Fruit fly (Drosophila melanogaster) whole organism, adult: ENCODE results near the gene Ir94a.

Experiments
- CG11617 ChIP-seq: fragments of 200-800 bp; sonication (Bioruptor generic); optimal IDR thresholded peaks from 2 replicates; lab custom pipeline; 2017; ENCODE audit warnings: mild to moderate bottlenecking, missing biosample characterization, missing genetic modification reagents, missing genetic modification characterization
- CG12768 ChIP-seq: fragments of 200-800 bp; sonication (Bioruptor generic); optimal IDR thresholded peaks from 2 replicates; lab custom pipeline; 2017; ENCODE audit warnings: missing biosample characterization, missing genetic modification characterization, mild to moderate bottlenecking, moderate library complexity, missing genetic modification reagents
- CG14711 ChIP-seq: fragments of 200-800 bp; sonication (Bioruptor generic); optimal IDR thresholded peaks from 2 replicates; lab custom pipeline; 2018; ENCODE audit warnings: missing biosample characterization, mild to moderate bottlenecking, missing genetic modification characterization, moderate library complexity
- CG1620 ChIP-seq: fragments of 200-800 bp; sonication (Bioruptor generic); optimal IDR thresholded peaks from 2 replicates; lab custom pipeline; 2016; ENCODE audit warnings: missing biosample characterization, missing genetic modification characterization
- CG33017 ChIP-seq: fragments of 200-800 bp; sonication (Bioruptor generic); optimal IDR thresholded peaks from 2 replicates; lab custom pipeline; 2018; ENCODE audit warnings: missing biosample characterization, mild to moderate bottlenecking, missing genetic modification characterization, moderate library complexity
- CG5204 ChIP-seq: fragments of 200-800 bp; sonication (Bioruptor generic); optimal IDR thresholded peaks from 2 replicates; lab custom pipeline; 2016; ENCODE audit warnings: missing biosample characterization, missing genetic modification characterization
- CG7045 ChIP-seq: fragments of 200-800 bp; sonication (Bioruptor generic); optimal IDR thresholded peaks from 2 replicates; lab custom pipeline; 2017; ENCODE audit warnings: missing biosample characterization, mild to moderate bottlenecking, missing genetic modification characterization
- CG7101 ChIP-seq: fragments of 200-800 bp; sonication (Bioruptor generic); optimal IDR thresholded peaks from 2 replicates; lab custom pipeline; 2018; ENCODE audit warnings: missing biosample characterization, mild to moderate bottlenecking, missing genetic modification characterization, moderate library complexity
- Clk ChIP-seq: fragments of 200-800 bp; sonication (Bioruptor generic); optimal IDR thresholded peaks from 2 replicates; lab custom pipeline; 2017; ENCODE audit warnings: missing biosample characterization, missing genetic modification characterization
- Crg-1 ChIP-seq: fragments of 200-800 bp; sonication (Bioruptor generic); optimal IDR thresholded peaks from 2 replicates; lab custom pipeline; 2016; ENCODE audit warnings: missing biosample characterization, missing genetic modification characterization
- Hr96 ChIP-seq: fragments of 200-800 bp; sonication (Bioruptor generic); optimal IDR thresholded peaks from 2 replicates; lab custom pipeline; 2016; ENCODE audit warnings: missing biosample characterization, missing genetic modification characterization
- Mnt ChIP-seq: fragments of 200-800 bp; sonication (Bioruptor generic); optimal IDR thresholded peaks from 2 replicates; lab custom pipeline; 2016; ENCODE audit warnings: missing biosample characterization, mild to moderate bottlenecking, missing genetic modification characterization
- bab1 ChIP-seq: fragments of 200-800 bp; sonication (Bioruptor generic); optimal IDR thresholded peaks from 3 replicates; lab custom pipeline; 2019; ENCODE audit warnings: missing biosample characterization, mild to moderate bottlenecking, missing genetic modification characterization, moderate library complexity
- cic ChIP-seq: fragments of 200-800 bp; sonication (Bioruptor generic); optimal IDR thresholded peaks from 2 replicates; lab custom pipeline; 2017; ENCODE audit warnings: missing biosample characterization, mild to moderate bottlenecking, missing genetic modification characterization, moderate library complexity
- cnc ChIP-seq, 2 experiments: fragments of >200 bp; optimal IDR thresholded peaks; 2 replicates each; lab custom pipeline; 2017
- kay ChIP-seq: fragments of 200-800 bp; sonication (Bioruptor generic); peaks from one replicate; lab custom pipeline; 2016; ENCODE audit warnings: missing biosample characterization, missing genetic modification characterization, borderline replicate concordance
- ovo ChIP-seq: fragments of 200-800 bp; sonication (Bioruptor generic); optimal IDR thresholded peaks from 2 replicates; lab custom pipeline; 2016; ENCODE audit warnings: missing biosample characterization, missing genetic modification characterization
- pad ChIP-seq: fragments of 200-800 bp; sonication (Bioruptor generic); optimal IDR thresholded peaks from 3 replicates; lab custom pipeline; 2017; ENCODE audit warnings: missing biosample characterization, missing genetic modification characterization, mild to moderate bottlenecking, moderate library complexity, missing genetic modification reagents
- tj ChIP-seq: fragments of 200-800 bp; sonication (Bioruptor generic); optimal IDR thresholded peaks from 3 replicates; lab custom pipeline; 2017; ENCODE audit warnings: missing biosample characterization, mild to moderate bottlenecking, missing genetic modification characterization, moderate library complexity
- toe ChIP-seq: fragments of 200-800 bp; sonication (Bioruptor generic); optimal IDR thresholded peaks from 2 replicates; lab custom pipeline; 2016; ENCODE audit warnings: missing biosample characterization, missing genetic modification characterization

The Ir94a gene

DNA sequence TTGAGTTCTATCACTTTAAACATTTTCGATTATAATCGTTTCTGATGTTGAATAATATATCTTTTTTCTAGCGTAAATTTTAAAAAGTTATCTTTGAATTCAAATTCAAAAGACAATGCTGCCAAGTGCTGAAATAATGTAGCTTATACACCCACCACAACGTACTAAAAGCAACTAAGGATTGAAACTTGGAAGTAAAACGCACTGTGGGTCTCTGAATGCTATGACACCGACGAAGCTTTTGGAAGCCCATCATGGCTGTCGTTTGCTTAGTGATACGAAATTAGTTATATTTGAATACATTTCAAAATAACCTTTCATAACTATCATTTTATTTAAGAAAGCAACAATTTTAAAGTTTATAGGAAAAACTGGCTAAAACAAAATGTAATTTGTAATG lies 19.3 kb upstream of the Ir94a start:
- TF ChIP-seq bab1, result peak; percentile 16
- no peak for TF ChIP-seq tj (GFP tag; lab: Kevin White, UChicago)
- no peak for TF ChIP-seq pad (GFP tag; lab: Kevin White, UChicago)

DNA sequence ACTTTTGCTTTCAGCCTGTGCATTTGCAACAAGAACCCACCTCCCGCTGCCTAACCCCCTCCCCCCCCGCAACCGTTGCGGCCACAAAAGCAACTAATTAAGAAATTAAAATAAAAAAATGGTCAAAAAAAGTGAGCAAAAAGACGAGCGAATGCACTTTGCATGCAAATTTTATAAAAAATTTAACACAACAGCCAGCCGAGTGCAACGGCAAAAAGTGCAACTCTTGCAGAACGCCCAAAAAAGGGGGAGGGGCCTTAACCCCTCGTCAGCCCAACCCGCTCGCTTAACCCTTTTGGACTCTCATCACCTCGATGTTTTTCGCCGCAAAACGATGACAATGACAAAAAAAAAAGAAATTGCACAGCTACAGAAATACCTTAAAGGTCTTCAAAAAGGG lies 16.3 kb upstream of the Ir94a start:
- peak; percentile 69 for TF ChIP-seq tj (GFP tag; lab: Kevin White, UChicago)
- TF ChIP-seq ovo (GFP tag; lab: Kevin White, UChicago), result no peak

DNA sequence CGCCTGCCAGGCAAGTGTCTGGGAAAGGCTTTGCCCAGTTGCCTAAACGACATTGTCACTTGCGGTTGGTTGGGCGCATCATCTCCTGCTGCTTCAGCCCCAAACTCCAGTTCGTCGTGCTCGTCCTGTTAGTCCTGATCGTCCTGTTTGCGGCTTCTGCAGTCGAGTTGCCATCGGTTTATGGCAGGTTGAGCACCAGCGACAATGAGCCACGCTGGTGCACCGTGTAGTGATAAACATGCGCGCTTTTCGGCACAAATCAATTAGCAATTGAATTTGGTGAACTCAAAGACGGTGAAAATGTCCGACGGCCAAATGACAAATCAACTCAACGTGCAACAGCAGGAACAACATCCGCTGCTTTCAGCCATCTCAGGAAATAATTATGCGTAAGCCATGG lies 10.1 kb upstream of the Ir94a start, which contains the start of gene CG13407:
TSS of gene CG13407 (plus strand) at position 301 of the 400 bp plus-strand sequence.
- TF ChIP-seq CG11617 (no peak), CG7045 (GFP tag; lab: Kevin White, UChicago) (no peak), kay (GFP tag; lab: Kevin White, UChicago) (no peak), tj (GFP tag; lab: Kevin White, UChicago) (no peak), toe (GFP tag; lab: Kevin White, UChicago) (no peak), Crg-1 (GFP tag; lab: Kevin White, UChicago) (no peak), CG33017 (tag; lab: Kevin White, UChicago) (no peak), CG5204 (GFP tag; lab: Kevin White, UChicago) (no peak), cnc (optimal IDR thresholded peaks at IDR 0.05; lab: Kevin White, UChicago) (no peak), bab1 (no peak)

DNA sequence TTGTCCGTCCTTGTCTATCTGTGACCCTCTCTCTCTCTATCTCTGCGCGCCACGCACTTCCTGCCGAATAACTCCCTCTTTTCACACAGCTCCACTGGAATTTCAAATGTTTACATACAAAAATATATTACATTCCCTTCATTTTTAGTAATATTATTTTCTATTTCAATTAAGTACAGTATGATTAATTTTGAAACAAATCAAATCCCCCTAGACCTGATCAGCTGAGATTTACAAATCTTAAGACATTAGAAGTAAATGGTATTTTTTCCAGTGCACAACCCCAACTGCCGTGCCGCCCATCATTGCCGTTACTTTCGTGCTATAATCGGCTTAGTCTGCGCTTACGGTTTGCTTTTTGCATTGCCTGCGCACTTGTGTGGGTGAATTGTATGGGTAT lies 4.9 kb upstream of the Ir94a start:
- TF ChIP-seq CG11617, result no peak
- TF ChIP-seq CG7045 (GFP tag; lab: Kevin White, UChicago), result no peak
- no peak for TF ChIP-seq cnc (optimal IDR thresholded peaks at IDR 0.05; lab: Kevin White, UChicago)
- TF ChIP-seq CG7101 (tag; lab: Kevin White, UChicago), result no peak
- TF ChIP-seq kay (GFP tag; lab: Kevin White, UChicago), result no peak
- no peak for TF ChIP-seq Crg-1 (GFP tag; lab: Kevin White, UChicago)
- no peak for TF ChIP-seq CG14711
- TF ChIP-seq CG1620 (GFP tag; lab: Kevin White, UChicago), result no peak
- no peak for TF ChIP-seq Mnt (GFP tag; lab: Kevin White, UChicago)
- TF ChIP-seq bab1, result no peak
- no peak for TF ChIP-seq cic (GFP tag; lab: Kevin White, UChicago)
- no peak for TF ChIP-seq tj (GFP tag; lab: Kevin White, UChicago)
- TF ChIP-seq ovo (GFP tag; lab: Kevin White, UChicago), result no peak
- no peak for TF ChIP-seq Clk
- no peak for TF ChIP-seq CG12768 (GFP tag; lab: Kevin White, UChicago)
- no peak for TF ChIP-seq pad (GFP tag; lab: Kevin White, UChicago)
- TF ChIP-seq CG33017 (tag; lab: Kevin White, UChicago), result no peak
- no peak for TF ChIP-seq Hr96 (GFP tag; lab: Kevin White, UChicago)
- no peak for TF ChIP-seq toe (GFP tag; lab: Kevin White, UChicago)

DNA sequence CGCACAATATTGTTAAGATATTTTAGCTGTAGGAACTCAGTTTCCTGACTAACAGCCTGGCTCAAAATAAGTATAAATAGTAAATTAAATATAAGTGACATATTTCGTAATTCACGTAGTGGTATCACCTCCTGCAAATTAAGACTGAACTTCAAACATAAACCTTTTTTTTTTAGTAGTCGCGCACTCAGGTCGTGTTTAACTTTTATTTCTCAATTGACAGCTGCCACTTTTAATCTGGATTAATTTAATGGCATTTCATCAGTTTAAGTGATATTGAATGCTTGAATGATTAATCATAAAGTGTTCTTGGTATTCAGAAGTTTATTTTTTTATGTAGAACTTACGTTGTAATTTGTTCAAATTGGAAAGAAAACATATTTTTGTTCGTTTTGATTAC lies 3.9 kb downstream of the Ir94a start, which contains the start of gene Ir94b:
TSS of gene Ir94b (minus strand) at position 101 of the 400 bp plus-strand sequence.
- TF ChIP-seq Mnt (GFP tag; lab: Kevin White, UChicago) (no peak), CG1620 (GFP tag; lab: Kevin White, UChicago) (no peak), CG14711 (no peak), CG7045 (GFP tag; lab: Kevin White, UChicago) (no peak), CG33017 (tag; lab: Kevin White, UChicago) (no peak), ovo (GFP tag; lab: Kevin White, UChicago) (no peak), toe (GFP tag; lab: Kevin White, UChicago) (no peak), pad (GFP tag; lab: Kevin White, UChicago) (no peak), Crg-1 (GFP tag; lab: Kevin White, UChicago) (no peak), CG5204 (GFP tag; lab: Kevin White, UChicago) (no peak), CG12768 (GFP tag; lab: Kevin White, UChicago) (no peak)

DNA sequence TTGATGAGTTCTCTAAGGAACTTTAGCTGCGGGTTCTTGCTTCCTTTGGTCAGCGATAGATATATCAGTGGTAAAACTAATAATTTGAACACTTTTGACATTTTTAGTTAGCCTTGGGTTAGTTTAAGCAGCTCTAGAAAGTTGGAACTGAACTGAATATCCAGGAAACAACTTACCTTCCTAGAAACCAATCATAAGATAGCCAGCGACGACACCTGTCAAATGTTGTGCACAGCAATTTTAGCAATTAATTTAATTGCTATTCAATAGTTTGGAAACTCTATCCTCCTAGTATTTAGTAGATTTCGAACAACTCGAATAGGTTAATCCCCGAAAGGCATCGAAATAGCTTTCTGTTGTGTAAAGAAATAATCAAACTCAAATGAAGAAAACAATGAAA lies 6.1 kb downstream of the Ir94a start, which contains the start of gene Ir94c:
TSS of gene Ir94c (minus strand) at position 101 of the 400 bp plus-strand sequence.
- TF ChIP-seq Mnt (GFP tag; lab: Kevin White, UChicago), result no peak

DNA sequence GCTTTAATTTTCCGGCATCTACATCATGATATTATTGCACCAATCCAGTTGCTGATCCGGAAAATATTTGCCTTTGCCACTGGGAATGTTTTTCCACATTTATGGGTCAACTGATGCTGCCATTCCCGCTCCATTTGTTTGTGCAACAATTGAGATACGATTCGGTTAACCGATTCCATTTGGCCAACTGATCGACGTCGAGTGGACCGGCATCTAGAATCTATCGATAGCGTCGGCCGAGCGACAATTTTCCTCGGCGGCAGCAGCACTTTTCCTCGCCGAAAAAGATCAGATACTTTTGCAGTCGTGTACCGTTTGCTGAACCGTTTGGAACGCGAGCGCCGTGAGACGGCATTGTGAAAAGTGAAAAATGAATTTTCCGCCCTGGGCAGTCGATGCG lies 6.5 kb downstream of the Ir94a start, which contains the start of gene CG42390:
TSS of gene CG42390 (plus strand) at position 301 of the 400 bp plus-strand sequence.
- TF ChIP-seq CG7045 (GFP tag; lab: Kevin White, UChicago) (no peak), Mnt (GFP tag; lab: Kevin White, UChicago) (no peak)

DNA sequence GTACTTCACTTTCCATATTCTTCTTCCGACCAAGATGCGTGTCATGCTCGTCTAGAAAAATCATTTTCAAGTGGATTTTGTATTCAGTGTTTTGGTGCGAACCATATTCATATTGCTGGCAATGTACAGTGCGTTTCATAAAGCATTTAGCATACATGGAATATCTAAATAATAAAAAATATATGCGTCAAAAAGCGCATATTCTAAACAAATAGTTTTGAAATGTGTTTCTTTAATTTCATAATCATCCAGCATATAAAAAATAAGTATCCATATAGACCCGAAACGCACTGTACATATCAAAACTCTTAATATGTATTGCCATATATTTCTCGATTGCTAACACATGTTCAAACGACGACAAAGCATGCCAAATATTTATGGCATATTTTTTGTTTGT lies 8.0 kb downstream of the Ir94a start:
- TF ChIP-seq cnc (optimal IDR thresholded peaks at IDR 0.05; lab: Kevin White, UChicago) (no peak), tj (GFP tag; lab: Kevin White, UChicago) (no peak), Mnt (GFP tag; lab: Kevin White, UChicago) (no peak), CG11617 (no peak), kay (GFP tag; lab: Kevin White, UChicago) (no peak), CG33017 (tag; lab: Kevin White, UChicago) (no peak), toe (GFP tag; lab: Kevin White, UChicago) (no peak), Hr96 (GFP tag; lab: Kevin White, UChicago) (no peak)
